Worm (Caenorhabditis elegans) whole organism, L3 larva: ENCODE measurements around the gene zmp-1.

Experiments
- R02D3.7 ChIP-seq: fragments of 150-350 bp; optimal IDR thresholded peaks from 2 replicates; lab custom pipeline; 2014; ENCODE audit warnings: missing biosample characterization, missing genetic modification characterization
- ZK546.5 ChIP-seq: sonication (generic microtip); optimal IDR thresholded peaks from 2 replicates; lab custom pipeline; 2017; ENCODE audit warnings: missing biosample characterization, missing genetic modification characterization
- aly-2 ChIP-seq: fragments of 150-350 bp; optimal IDR thresholded peaks from 2 replicates; lab custom pipeline; 2014; ENCODE audit warnings: missing biosample characterization, missing genetic modification characterization
- ceh-82 ChIP-seq: fragments of 150-350 bp; optimal IDR thresholded peaks from 2 replicates; lab custom pipeline; 2014; ENCODE audit warnings: missing biosample characterization, missing genetic modification characterization
- daf-12 ChIP-seq: fragments of 150-350 bp; optimal IDR thresholded peaks from 2 replicates; lab custom pipeline; 2014; ENCODE audit warnings: missing biosample characterization, missing genetic modification reagents, missing genetic modification characterization
- elt-1 ChIP-seq: fragments of 150-350 bp; optimal IDR thresholded peaks from 2 replicates; lab custom pipeline; 2014; ENCODE audit warnings: missing biosample characterization, missing genetic modification characterization
- fkh-10 ChIP-seq: sonication (generic microtip); optimal IDR thresholded peaks from 2 replicates; lab custom pipeline; 2017; ENCODE audit warnings: missing biosample characterization, missing genetic modification reagents, missing genetic modification characterization
- fos-1 ChIP-seq: fragments of 150-350 bp; optimal IDR thresholded peaks from 2 replicates; lab custom pipeline; 2014; ENCODE audit warnings: missing biosample characterization, missing genetic modification characterization
- mdl-1 ChIP-seq: fragments of 150-350 bp; optimal IDR thresholded peaks from 2 replicates; lab custom pipeline; 2014; ENCODE audit warnings: missing biosample characterization, missing genetic modification characterization
- nfya-1 ChIP-seq: sonication (generic microtip); optimal IDR thresholded peaks from 2 replicates; lab custom pipeline; 2017; ENCODE audit warnings: missing genetic modification characterization, mild to moderate bottlenecking, missing compliant biosample characterization, antibody characterized with exemption, moderate library complexity; ENCODE audit not compliant: insufficient read depth
- nhr-11 ChIP-seq: fragments of 150-350 bp; optimal IDR thresholded peaks from 2 replicates; lab custom pipeline; 2014; ENCODE audit warnings: missing biosample characterization, missing genetic modification characterization
- tbx-2 ChIP-seq: sonication (generic microtip); optimal IDR thresholded peaks from 2 replicates; lab custom pipeline; 2016; ENCODE audit warnings: mild to moderate bottlenecking, missing genetic modification characterization, missing compliant biosample characterization
- unc-62 ChIP-seq: fragments of 150-350 bp; sonication (generic microtip); optimal IDR thresholded peaks from 4 replicates; lab custom pipeline; 2014; ENCODE audit warnings: missing biosample characterization, missing genetic modification reagents, missing genetic modification characterization
- ztf-11 ChIP-seq: fragments of 150-350 bp; optimal IDR thresholded peaks from 2 replicates; lab custom pipeline; 2014; ENCODE audit warnings: missing biosample characterization, missing genetic modification characterization

- TF ChIP-seq fos-1 (tag; lab: Kevin White, UChicago) (no peak), R02D3.7 (tag; lab: Kevin White, UChicago) (no peak), daf-12 (tag; lab: Kevin White, UChicago) (no peak), aly-2 (peak; percentile 73), elt-1 (tag; lab: Kevin White, UChicago) (no peak), ceh-82 (no peak), nhr-11 (no peak), ztf-11 (no peak), mdl-1 (tag; lab: Kevin White, UChicago) (no peak), fkh-10 (GFP tag; lab: Kevin White, UChicago) (no peak), nfya-1 (tag; lab: Kevin White, UChicago) (no peak), unc-62 (GFP tag; lab: Kevin White, UChicago) (no peak), tbx-2 (tag; lab: Kevin White, UChicago) (no peak), ZK546.5 (tag; lab: Kevin White, UChicago) (no peak)
Measured at ce11 chrIII:5953041-5953912, 20.5 kb upstream of the zmp-1 start.
